Fruit fly (Drosophila melanogaster) whole organism, larva: Measurements from ENCODE around the gene CG31098.

ENCODE experiments used
- noc ChIP-seq: fragments of 200-800 bp; sonication (Bioruptor generic); optimal IDR thresholded peaks from 3 replicates; lab custom pipeline; 2019; ENCODE audit warnings: missing biosample characterization, mild to moderate bottlenecking, missing genetic modification characterization, moderate library complexity

The CG31098 gene

DNA sequence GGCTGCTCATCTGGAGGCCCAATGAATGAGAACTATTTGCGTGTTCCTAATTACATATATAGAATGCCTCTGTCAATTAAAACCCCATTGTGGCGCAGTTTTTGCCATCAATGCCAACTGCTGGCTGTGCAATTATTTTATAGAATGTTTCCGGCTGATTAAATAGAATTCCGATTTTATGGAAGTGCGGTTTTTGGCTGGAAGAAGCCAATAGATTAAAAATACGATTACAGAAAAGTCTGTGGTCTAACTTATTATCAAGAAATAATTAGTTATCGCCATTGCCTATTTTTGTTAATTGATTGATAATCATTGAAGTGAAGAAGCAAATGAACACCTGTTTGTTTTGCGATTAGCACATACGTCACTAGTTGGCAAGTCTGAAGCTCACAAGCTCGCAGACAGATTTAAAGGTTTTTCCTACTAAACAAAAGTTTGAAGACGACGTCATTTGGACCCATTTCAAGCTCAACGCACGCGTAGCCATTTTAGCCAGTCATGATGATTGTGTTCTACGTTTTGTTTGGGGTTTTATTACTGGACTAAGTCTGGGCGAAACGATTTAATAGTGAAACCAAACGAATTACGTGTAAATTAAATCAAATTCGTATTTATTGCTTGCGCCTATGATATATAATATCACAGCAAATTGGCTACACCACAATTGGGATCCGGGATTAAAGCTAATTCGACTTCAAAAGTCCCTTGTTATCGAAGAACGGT lies 13.2 kb upstream of the CG31098 start:
- peak; percentile 47 for TF ChIP-seq noc (tag; lab: Kevin White, UChicago)

DNA sequence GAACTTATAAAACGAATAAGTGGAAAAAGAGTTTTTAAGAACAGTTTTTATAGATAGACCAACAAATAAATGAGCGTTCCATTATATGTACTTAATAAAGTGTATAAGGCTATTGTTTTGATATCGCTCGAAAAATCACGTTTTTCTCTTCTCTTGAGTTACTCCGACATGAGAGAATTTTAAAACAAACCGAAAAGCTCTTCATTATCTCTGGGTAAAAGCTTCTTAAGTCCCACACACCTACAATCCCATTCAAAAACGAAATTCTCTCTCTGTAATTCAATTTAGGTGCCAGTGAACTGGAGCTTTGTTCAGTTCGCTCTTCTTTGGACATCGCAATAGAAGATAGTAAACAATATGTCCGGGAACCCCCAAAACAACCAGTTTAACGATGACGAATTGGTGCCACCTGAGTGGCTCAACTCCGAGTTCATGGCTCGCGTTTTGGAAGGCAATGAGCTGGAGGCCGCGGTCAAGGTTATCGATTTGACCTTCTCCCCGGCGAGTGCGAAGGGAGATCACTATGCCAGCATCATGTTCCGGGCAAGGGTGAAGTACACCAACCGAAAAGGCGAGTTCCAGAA lies 11.2 kb upstream of the CG31098 start, which contains the start of gene CG31436:
Gene CG31436 (plus strand): TSS at position 281 of the 584 bp plus-strand sequence.
- TF ChIP-seq noc (tag; lab: Kevin White, UChicago) = no peak

dm6 chr3R:25302239-25302638 lies 9.5 kb upstream of the CG31098 start, which contains the start of gene CG31370:
Gene CG31370, plus strand, starts transcription at chr3R:25302464.
- no peak for TF ChIP-seq noc (tag; lab: Kevin White, UChicago)

DNA sequence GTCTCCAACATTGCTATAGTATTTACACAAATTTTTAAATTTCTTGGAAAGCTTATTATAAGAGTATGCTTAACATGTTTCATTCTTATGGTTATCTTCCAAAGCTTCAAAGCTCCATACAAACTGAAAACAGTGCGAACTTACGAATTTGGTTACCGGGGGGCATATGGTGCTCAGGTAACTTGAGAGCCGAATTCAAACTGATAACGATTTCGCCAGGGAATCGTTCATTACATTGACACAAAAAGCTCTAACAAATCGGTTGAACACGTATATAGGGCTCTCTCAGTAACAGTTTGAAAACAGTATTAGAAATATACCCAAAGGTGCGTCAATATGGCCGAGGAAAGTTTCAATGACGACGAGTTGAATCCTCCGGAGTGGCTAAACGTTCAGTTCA lies 7.8 kb upstream of the CG31098 start, which contains the start of gene CG13659:
Gene CG13659 (plus strand): TSS at position 317 of the 400 bp plus-strand sequence.
- TF ChIP-seq noc (tag; lab: Kevin White, UChicago) = no peak

DNA sequence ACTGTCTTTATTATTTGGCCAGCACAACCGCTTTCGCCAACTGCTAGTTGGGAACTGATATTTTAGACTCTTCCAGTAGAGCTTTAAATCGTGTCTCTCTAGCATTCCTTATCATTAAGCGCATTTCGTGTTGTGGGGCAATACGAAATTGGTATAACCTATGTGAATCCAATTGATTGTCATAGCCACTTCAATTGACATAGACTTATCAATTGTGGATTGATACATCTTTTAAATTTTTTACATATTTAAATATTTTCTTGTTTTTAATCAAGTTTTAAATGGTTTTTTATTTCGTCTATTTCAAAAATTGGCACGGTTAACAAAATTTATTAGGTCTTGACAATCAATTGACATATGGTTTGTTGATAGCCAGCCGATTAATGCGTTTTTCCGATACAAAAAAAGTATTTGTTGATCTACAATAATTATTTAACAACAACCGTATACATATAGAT lies 6.8 kb upstream of the CG31098 start, which contains the start of gene CG31288:
Gene CG31288 (minus strand): TSS at position 51 of the 458 bp plus-strand sequence.
- TF ChIP-seq noc (tag; lab: Kevin White, UChicago) = no peak

DNA sequence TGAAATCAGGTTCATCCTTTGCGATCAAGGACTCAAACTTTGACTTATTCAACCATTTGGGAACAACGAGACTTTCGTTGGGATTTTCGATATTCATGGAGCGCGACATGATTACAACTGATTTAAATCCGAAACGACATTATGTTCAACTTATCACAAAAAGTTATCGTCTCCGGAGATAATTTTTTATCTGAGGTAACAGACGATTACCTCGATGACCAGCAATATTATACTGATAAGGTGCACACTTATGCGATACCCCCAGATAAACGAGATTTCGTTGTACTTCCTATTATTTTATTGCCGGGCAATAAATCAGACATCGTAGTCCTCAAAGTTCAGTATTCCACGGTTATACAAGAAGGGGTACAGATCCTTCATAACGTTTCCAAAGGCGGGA lies 4.9 kb upstream of the CG31098 start, which contains the start of gene CG31097:
Gene CG31097 (minus strand): TSS at position 101 of the 400 bp plus-strand sequence.
- TF ChIP-seq noc (tag; lab: Kevin White, UChicago) = no peak

DNA sequence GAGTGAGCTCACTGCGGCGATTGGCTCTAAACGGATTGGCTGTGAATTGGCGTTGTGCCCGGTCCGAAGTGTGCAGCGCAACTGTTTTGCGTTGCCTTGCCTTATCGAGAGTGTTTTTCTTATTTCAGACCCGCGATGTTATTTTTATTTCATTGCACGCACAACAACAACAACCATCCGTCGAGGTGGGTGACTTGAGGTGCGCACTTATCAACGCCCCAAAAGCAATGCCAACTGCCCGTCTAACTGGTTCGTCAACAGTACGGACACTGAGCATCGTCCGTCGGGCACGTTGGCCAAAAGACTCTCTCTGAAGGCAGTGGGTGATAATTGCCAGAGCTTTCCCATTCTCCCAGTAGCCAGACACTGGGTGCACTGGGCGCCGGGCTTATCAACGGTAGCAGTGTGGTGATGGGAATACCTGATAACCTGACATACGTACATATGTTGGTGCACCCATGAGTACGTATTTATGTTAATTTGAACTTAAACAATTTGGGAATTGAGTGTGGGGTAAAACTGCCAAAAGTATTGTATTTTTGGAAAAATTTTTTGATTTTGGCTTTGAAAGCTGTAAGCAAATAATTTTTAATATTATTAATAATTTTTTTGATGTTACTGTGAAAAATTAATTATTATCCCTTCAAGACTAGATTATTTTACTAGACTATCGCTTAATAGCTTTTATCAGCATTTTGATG lies 2.7 kb upstream of the CG31098 start, which contains the start of gene CG31102:
Gene CG31102 (minus strand): TSS at position 275 of the 701 bp plus-strand sequence.
- TF ChIP-seq noc (tag; lab: Kevin White, UChicago) = peak; percentile 65

DNA sequence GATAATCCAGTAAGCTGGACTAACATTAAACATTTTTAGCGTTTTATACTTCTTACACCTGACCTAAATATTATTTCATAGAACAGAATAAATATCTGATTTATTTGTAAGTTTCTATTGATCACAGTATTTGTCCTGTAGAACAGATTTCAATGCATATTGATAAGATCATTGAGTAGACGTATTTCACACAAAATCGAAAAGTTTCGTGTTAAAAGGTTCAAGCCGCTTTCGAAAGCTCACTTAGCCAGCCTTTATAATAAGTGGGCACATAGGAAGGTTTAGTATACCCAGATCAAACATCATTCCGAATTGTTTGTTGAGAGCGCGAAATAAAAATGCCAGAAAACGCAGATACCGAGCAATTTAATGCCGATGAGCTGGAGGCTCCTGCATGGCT lies 3.2 kb downstream of the CG31098 start, which contains the start of gene CG11893:
Gene CG11893 (plus strand): TSS at position 301 of the 400 bp plus-strand sequence.
- no peak for TF ChIP-seq noc (tag; lab: Kevin White, UChicago)

- TF ChIP-seq noc (tag; lab: Kevin White, UChicago) = no peak
These were observed 5.6 kb downstream of the CG31098 start, which contains the start of gene CG13658 for dm6 chr3R:25287128-25287527. Gene CG13658, plus strand, starts transcription at chr3R:25287474.

dm6 chr3R:25285173-25285572 lies 7.6 kb downstream of the CG31098 start, which contains the start of gene CG31104:
Gene CG31104, plus strand, starts transcription at chr3R:25285473.
- no peak for TF ChIP-seq noc (tag; lab: Kevin White, UChicago)

- no peak for TF ChIP-seq noc (tag; lab: Kevin White, UChicago)
These were observed 9.5 kb downstream of the CG31098 start, which contains the start of gene CG31300 for dm6 chr3R:25283209-25283670. Gene CG31300, plus strand, starts transcription at chr3R:25283620.

DNA sequence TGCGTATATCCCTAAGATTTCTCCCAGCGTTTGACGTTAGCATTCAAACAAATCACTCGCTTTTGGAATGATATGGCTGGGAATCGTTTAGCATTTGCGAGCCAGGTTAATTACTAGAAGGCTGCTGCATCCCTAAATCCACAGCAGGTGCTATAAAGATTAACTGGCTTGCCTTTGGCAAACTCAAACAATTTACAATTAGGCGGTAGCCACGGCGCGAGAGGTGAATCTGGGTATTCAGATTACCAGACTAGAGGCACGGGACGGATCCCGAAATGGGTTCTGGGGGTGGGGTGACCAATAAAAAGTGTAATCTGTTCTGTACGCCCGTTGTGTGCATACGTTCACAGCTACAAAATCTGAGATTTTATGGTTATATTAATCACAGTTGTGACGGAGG lies 11.6 kb downstream of the CG31098 start, which contains the start of gene CG11892:
Gene CG11892 (plus strand): TSS at position 384 of the 400 bp plus-strand sequence.
- peak; percentile 84 for TF ChIP-seq noc (tag; lab: Kevin White, UChicago)

- TF ChIP-seq noc (tag; lab: Kevin White, UChicago) = peak; percentile 65
These were observed 12.9 kb downstream of the CG31098 start, which contains the start of gene CG10514 for dm6 chr3R:25279796-25280350. Gene CG10514, minus strand, starts transcription at chr3R:25279846.

- no peak for TF ChIP-seq noc (tag; lab: Kevin White, UChicago)
These were observed 15.7 kb downstream of the CG31098 start, which contains the start of gene CG10513 for dm6 chr3R:25277112-25277511. Gene CG10513, minus strand, starts transcription at chr3R:25277212.

DNA sequence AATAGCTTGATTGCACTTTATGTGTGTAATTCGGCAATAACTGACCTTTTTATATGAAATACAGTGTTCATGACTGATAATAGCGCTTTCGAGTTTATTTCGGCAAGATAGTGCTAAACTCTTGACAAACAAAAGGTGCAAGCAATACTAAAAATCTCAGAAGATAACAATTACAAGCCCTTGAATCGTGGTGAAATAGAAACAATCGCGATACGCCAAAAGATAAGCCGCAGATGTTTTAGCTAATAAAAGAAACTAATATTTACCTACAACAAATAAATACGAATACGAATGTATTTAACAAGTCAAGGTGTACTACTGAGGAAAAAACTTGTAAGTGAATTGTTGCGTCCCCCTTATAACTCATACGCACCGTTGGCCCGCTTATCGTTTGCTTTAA lies 17.5 kb downstream of the CG31098 start:
- peak; percentile 48 for TF ChIP-seq noc (tag; lab: Kevin White, UChicago)
